Fruit fly (Drosophila melanogaster) whole organism, embryonic: ENCODE results near the gene Gr63a.

Source experiments
- Bdp1 ChIP-seq: fragments of 200-800 bp; sonication (Bioruptor generic); optimal IDR thresholded peaks from 3 replicates; lab custom pipeline; 2016; ENCODE audit warnings: missing biosample characterization, missing genetic modification characterization
- BtbVII ChIP-seq: fragments of 200-800 bp; sonication (Bioruptor generic); optimal IDR thresholded peaks from 3 replicates; lab custom pipeline; 2017; ENCODE audit warnings: missing biosample characterization, mild to moderate bottlenecking, missing genetic modification characterization
- CG10959 ChIP-seq: fragments of 200-800 bp; sonication (Bioruptor generic); IDR thresholded peaks from 2 replicates; pipeline ENCODE4 v1.3.6; 2022; ENCODE audit warnings: missing biosample characterization, missing genetic modification characterization
- CG12659 ChIP-seq: fragments of 200-800 bp; sonication (Bioruptor generic); optimal IDR thresholded peaks from 3 replicates; lab custom pipeline; 2017; ENCODE audit warnings: mild to moderate bottlenecking, missing biosample characterization, missing genetic modification reagents, missing genetic modification characterization
- CG13123 ChIP-seq: fragments of 200-800 bp; sonication (Bioruptor generic); optimal IDR thresholded peaks from 2 replicates; lab custom pipeline; 2016; ENCODE audit warnings: missing biosample characterization, missing genetic modification characterization
- CG14014 ChIP-seq: fragments of 200-800 bp; sonication (Bioruptor generic); IDR thresholded peaks from 2 replicates; pipeline ENCODE4 v1.3.6; 2022; ENCODE audit warnings: missing biosample characterization, missing genetic modification characterization
- CG15601 ChIP-seq: fragments of 200-800 bp; sonication (Bioruptor generic); optimal IDR thresholded peaks from 3 replicates; lab custom pipeline; 2019; ENCODE audit warnings: missing biosample characterization, mild to moderate bottlenecking, missing genetic modification characterization, moderate library complexity
- CG1647 ChIP-seq: fragments of 200-800 bp; sonication (Bioruptor generic); optimal IDR thresholded peaks from 3 replicates; lab custom pipeline; 2016; ENCODE audit warnings: missing biosample characterization, missing genetic modification characterization
- CG16779 ChIP-seq: fragments of 200-800 bp; sonication (Bioruptor generic); IDR thresholded peaks from 2 replicates; pipeline ENCODE4 v1.3.6; 2022; ENCODE audit warnings: missing biosample characterization, missing genetic modification characterization
- CG17359 ChIP-seq: fragments of 200-800 bp; sonication (Bioruptor generic); optimal IDR thresholded peaks from 3 replicates; lab custom pipeline; 2018; ENCODE audit warnings: missing biosample characterization, mild to moderate bottlenecking, missing genetic modification characterization, moderate library complexity
- CG17568 ChIP-seq: fragments of 200-800 bp; sonication (Bioruptor generic); optimal IDR thresholded peaks from 2 replicates; lab custom pipeline; 2018; ENCODE audit warnings: missing biosample characterization, mild to moderate bottlenecking, missing genetic modification characterization, moderate library complexity
- CG17912 ChIP-seq: fragments of 200-800 bp; sonication (Bioruptor generic); optimal IDR thresholded peaks from 2 replicates; lab custom pipeline; 2018; ENCODE audit warnings: missing biosample characterization, mild to moderate bottlenecking, missing genetic modification characterization
- CG18764 ChIP-seq: fragments of 200-800 bp; sonication (Bioruptor generic); optimal IDR thresholded peaks from 3 replicates; lab custom pipeline; 2016; ENCODE audit warnings: missing biosample characterization, missing genetic modification characterization
- CG2199 ChIP-seq: fragments of 200-800 bp; sonication (Bioruptor generic); IDR thresholded peaks from 3 replicates; pipeline ENCODE4 v1.3.6; 2022; ENCODE audit warnings: missing biosample characterization, missing genetic modification characterization
- CG31224 ChIP-seq: fragments of 200-800 bp; sonication (Bioruptor generic); IDR thresholded peaks from 2 replicates; pipeline ENCODE4 v1.3.6; 2022; ENCODE audit warnings: missing biosample characterization, missing genetic modification characterization
- CG31388 ChIP-seq: fragments of 200-800 bp; sonication (Bioruptor generic); optimal IDR thresholded peaks from 2 replicates; lab custom pipeline; 2016; ENCODE audit warnings: missing biosample characterization, missing genetic modification characterization
- CG34422 ChIP-seq: fragments of 200-800 bp; sonication (Bioruptor generic); IDR thresholded peaks from 3 replicates; pipeline ENCODE4 v1.3.6; 2022; ENCODE audit warnings: missing biosample characterization, missing genetic modification characterization
- CG42726 ChIP-seq: fragments of 200-800 bp; sonication (Bioruptor generic); IDR thresholded peaks from 2 replicates; pipeline ENCODE4 v1.3.6; 2022; ENCODE audit warnings: missing biosample characterization, missing genetic modification characterization; ENCODE audit not compliant: partially characterized antibody
- CG4820 ChIP-seq: fragments of 200-800 bp; sonication (Bioruptor generic); optimal IDR thresholded peaks from 3 replicates; lab custom pipeline; 2016; ENCODE audit warnings: missing biosample characterization, missing genetic modification characterization
- CG8281 ChIP-seq: fragments of 200-800 bp; sonication (Bioruptor generic); optimal IDR thresholded peaks from 2 replicates; lab custom pipeline; 2018; ENCODE audit warnings: missing biosample characterization, mild to moderate bottlenecking, missing genetic modification characterization, moderate library complexity
- CG8290 ChIP-seq, 3 experiments: fragments of 200-800 bp; sonication (Bioruptor generic); optimal IDR thresholded peaks; 2 replicates each; lab custom pipeline; 2016 to 2019; ENCODE audit warnings: missing biosample characterization in 3 of 3, missing genetic modification characterization in 3 of 3, mild to moderate bottlenecking in 2 of 3, moderate library complexity in 1 of 3
- CG8359 ChIP-seq: fragments of 200-800 bp; sonication (Bioruptor generic); optimal IDR thresholded peaks from 2 replicates; lab custom pipeline; 2017; ENCODE audit warnings: missing biosample characterization, mild to moderate bottlenecking, missing genetic modification characterization, borderline replicate concordance
- CG9876 ChIP-seq: fragments of 200-800 bp; sonication (Bioruptor generic); optimal IDR thresholded peaks from 2 replicates; lab custom pipeline; 2016; ENCODE audit warnings: missing biosample characterization, missing genetic modification characterization
- CG9932 ChIP-seq: fragments of 200-800 bp; sonication (Bioruptor generic); IDR thresholded peaks from 2 replicates; pipeline ENCODE4 v1.3.6; 2022; ENCODE audit warnings: missing biosample characterization, missing genetic modification characterization
- CoRest ChIP-seq: fragments of 200-800 bp; sonication (Bioruptor generic); optimal IDR thresholded peaks from 3 replicates; lab custom pipeline; 2018; ENCODE audit warnings: missing biosample characterization, mild to moderate bottlenecking, missing genetic modification characterization, moderate library complexity
- Dfd ChIP-seq, 2 experiments: fragments of >200 bp; optimal IDR thresholded peaks; 2 replicates each; lab custom pipeline; 2017; ENCODE audit warnings: missing biosample characterization in 2 of 2, missing genetic modification characterization in 2 of 2
- Fer2 ChIP-seq: fragments of 200-800 bp; sonication (Bioruptor generic); optimal IDR thresholded peaks from 2 replicates; lab custom pipeline; 2018; ENCODE audit warnings: missing biosample characterization, mild to moderate bottlenecking, missing genetic modification characterization, moderate library complexity
- Gsc ChIP-seq: fragments of 200-800 bp; sonication (Bioruptor generic); IDR thresholded peaks from 2 replicates; pipeline ENCODE4 v1.3.6; 2022; ENCODE audit warnings: missing biosample characterization, missing genetic modification characterization
- HLH4C ChIP-seq: fragments of 200-800 bp; sonication (Bioruptor generic); IDR thresholded peaks from 3 replicates; pipeline ENCODE4 v1.3.6; 2022; ENCODE audit warnings: missing biosample characterization, missing genetic modification characterization; ENCODE audit not compliant: partially characterized antibody
- HLHmδ ChIP-seq: fragments of 200-800 bp; sonication (Bioruptor generic); optimal IDR thresholded peaks from 2 replicates; lab custom pipeline; 2018; ENCODE audit warnings: missing biosample characterization, mild to moderate bottlenecking, missing genetic modification characterization, moderate library complexity
- Hand ChIP-seq: fragments of 200-800 bp; sonication (Bioruptor generic); optimal IDR thresholded peaks from 2 replicates; lab custom pipeline; 2017; ENCODE audit warnings: mild to moderate bottlenecking, missing biosample characterization, missing genetic modification reagents, missing genetic modification characterization
- HmgZ ChIP-seq: fragments of 200-800 bp; sonication (Bioruptor generic); optimal IDR thresholded peaks from 2 replicates; lab custom pipeline; 2018; ENCODE audit warnings: missing biosample characterization, mild to moderate bottlenecking, missing genetic modification characterization
- Hr3 ChIP-seq: fragments of 200-800 bp; sonication (Bioruptor generic); optimal IDR thresholded peaks from 3 replicates; lab custom pipeline; 2016; ENCODE audit warnings: missing biosample characterization, missing genetic modification characterization
- Pdp1 ChIP-seq, 2 experiments: fragments of 200-800 bp; sonication (Bioruptor generic); optimal IDR thresholded peaks; 3 replicates each; lab custom pipeline; 2016; ENCODE audit warnings: missing biosample characterization in 2 of 2, missing genetic modification characterization in 2 of 2, mild to moderate bottlenecking in 1 of 2, moderate library complexity in 1 of 2
- Rfx ChIP-seq: fragments of 200-800 bp; sonication (Bioruptor generic); IDR thresholded peaks from 2 replicates; pipeline ENCODE4 v1.3.6; 2022; ENCODE audit warnings: missing biosample characterization, missing genetic modification characterization
- bsh ChIP-seq, 2 experiments: fragments of 200-800 bp; sonication (Bioruptor generic); optimal IDR thresholded peaks; 2 replicates each; lab custom pipeline; 2017 to 2018; ENCODE audit warnings: mild to moderate bottlenecking in 2 of 2, missing biosample characterization in 2 of 2, missing genetic modification characterization in 2 of 2, moderate library complexity in 1 of 2
- fd3F ChIP-seq: fragments of 200-800 bp; sonication (Bioruptor generic); optimal IDR thresholded peaks from 2 replicates; lab custom pipeline; 2018; ENCODE audit warnings: missing biosample characterization, mild to moderate bottlenecking, missing genetic modification characterization, moderate library complexity
- fu2 ChIP-seq: fragments of 200-800 bp; sonication (Bioruptor generic); optimal IDR thresholded peaks from 2 replicates; lab custom pipeline; 2016; ENCODE audit warnings: missing biosample characterization, missing genetic modification characterization
- gce ChIP-seq: fragments of 200-800 bp; sonication (Bioruptor generic); IDR thresholded peaks from 3 replicates; pipeline ENCODE4 v1.3.6; 2022; ENCODE audit warnings: missing biosample characterization, missing genetic modification characterization
- klu ChIP-seq: fragments of 200-800 bp; sonication (Bioruptor generic); IDR thresholded peaks from 2 replicates; pipeline ENCODE4 v1.3.6; 2022; ENCODE audit warnings: missing biosample characterization, missing genetic modification characterization
- lov ChIP-seq, 2 experiments: fragments of 200-800 bp in 1 of 2; fragments of >200 bp in 1 of 2; sonication (Bioruptor generic) in 1 of 2; IDR thresholded peaks in 1 of 2; optimal IDR thresholded peaks in 1 of 2; 2 replicates in 1 of 2; 3 replicates in 1 of 2; pipeline versions ENCODE4 v1.3.6 to Lab custom; 2017 to 2022; ENCODE audit warnings: missing biosample characterization in 1 of 2, missing genetic modification characterization in 1 of 2
- maf-S ChIP-seq: fragments of 200-800 bp; sonication (Bioruptor generic); optimal IDR thresholded peaks from 2 replicates; lab custom pipeline; 2016; ENCODE audit warnings: missing biosample characterization, missing genetic modification characterization
- psq ChIP-seq: fragments of 200-800 bp; sonication (Bioruptor generic); optimal IDR thresholded peaks from 2 replicates; lab custom pipeline; 2017; ENCODE audit warnings: missing biosample characterization, missing genetic modification characterization
- pum ChIP-seq: fragments of 200-800 bp; sonication (Bioruptor generic); optimal IDR thresholded peaks from 2 replicates; lab custom pipeline; 2016; ENCODE audit warnings: missing biosample characterization, missing genetic modification characterization
- pzg ChIP-seq: fragments of 200-800 bp; sonication (Bioruptor generic); optimal IDR thresholded peaks from 3 replicates; lab custom pipeline; 2018; ENCODE audit warnings: missing biosample characterization, mild to moderate bottlenecking, missing genetic modification characterization, moderate library complexity
- rib ChIP-seq: fragments of 200-800 bp; sonication (Bioruptor generic); IDR thresholded peaks from 2 replicates; pipeline ENCODE4 v1.3.6; 2022; ENCODE audit warnings: missing biosample characterization, missing genetic modification characterization
- schlank ChIP-seq: fragments of 200-800 bp; sonication (Bioruptor generic); optimal IDR thresholded peaks from 2 replicates; lab custom pipeline; 2018; ENCODE audit warnings: missing biosample characterization, mild to moderate bottlenecking, missing genetic modification characterization
- sens ChIP-seq: fragments of 200-800 bp; sonication (Bioruptor generic); peaks from one replicate; lab custom pipeline; 2016; ENCODE audit warnings: missing biosample characterization, missing genetic modification characterization
- seq ChIP-seq: fragments of 200-800 bp; sonication (Bioruptor generic); IDR thresholded peaks from 2 replicates; pipeline ENCODE4 v1.3.6; 2022; ENCODE audit warnings: missing biosample characterization, missing genetic modification characterization
- tio ChIP-seq: fragments of 200-800 bp; sonication (Bioruptor generic); optimal IDR thresholded peaks from 2 replicates; lab custom pipeline; 2017; ENCODE audit warnings: missing biosample characterization, missing genetic modification characterization, inconsistent platforms
- yki ChIP-seq: fragments of >200 bp; optimal IDR thresholded peaks from 3 replicates; lab custom pipeline; 2018

The Gr63a gene

DNA sequence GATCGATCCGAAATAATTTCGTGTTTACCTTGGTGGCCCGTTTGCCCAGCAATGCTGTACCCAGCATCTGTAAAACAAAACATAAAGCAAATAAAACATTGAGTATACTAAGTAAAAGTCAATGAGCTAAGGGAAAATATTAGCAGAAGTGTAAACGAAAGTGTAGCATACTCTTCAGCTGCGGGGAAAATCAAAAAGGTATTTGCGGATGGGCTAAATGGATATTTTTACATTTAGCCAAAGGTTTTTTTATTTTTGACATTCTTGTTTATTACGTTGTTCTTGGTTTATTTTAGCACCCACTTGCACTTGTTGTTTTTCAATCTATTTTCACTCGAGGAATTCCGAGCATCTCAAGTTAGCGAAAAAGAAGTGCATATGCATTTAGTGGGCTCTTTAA is 34.5 kb upstream of the Gr63a start (continued):
- TF ChIP-seq maf-S (GFP tag; lab: Kevin White, UChicago) (no peak), CG31388 (GFP tag; lab: Kevin White, UChicago) (no peak), psq (GFP tag; lab: Kevin White, UChicago) (no peak), schlank (no peak), Hr3 (GFP tag; lab: Kevin White, UChicago) (no peak), CG8290 (GFP tag; optimal IDR thresholded peaks at IDR 0.05; lab: Kevin White, UChicago) (no peak), CG8290 (tag; optimal IDR thresholded peaks at IDR 0.05; lab: Kevin White, UChicago) (no peak), Bdp1 (no peak), CG17359 (tag; lab: Kevin White, UChicago) (peak; percentile 2), HLH4C (GFP tag; lab: Robert Waterston, UW) (0 out of 3 replicates have a peak, but pooled peaks have one; percentile 33), CG2199 (GFP tag; lab: Robert Waterston, UW) (peak; percentile 79; the same call in 1 of the 3 replicates), HmgZ (tag; lab: Kevin White, UChicago) (no peak), Fer2 (tag; lab: Kevin White, UChicago) (no peak), CG12659 (GFP tag; lab: Kevin White, UChicago) (peak; percentile 26), rib (GFP tag; lab: Robert Waterston, UW) (no peak), CG1647 (GFP tag; lab: Kevin White, UChicago) (no peak), fu2 (GFP tag; lab: Kevin White, UChicago) (no peak), tio (GFP tag; lab: Kevin White, UChicago) (peak; percentile 37), CG34422 (GFP tag; lab: Robert Waterston, UW) (no peak), CG8359 (GFP tag; lab: Kevin White, UChicago) (no peak), CoRest (tag; lab: Kevin White, UChicago) (no peak), klu (GFP tag; lab: Robert Waterston, UW) (no peak), seq (GFP tag; lab: Robert Waterston, UW) (no peak), BtbVII (GFP tag; lab: Kevin White, UChicago) (peak; percentile 29), Gsc (GFP tag; lab: Robert Waterston, UW) (no peak), CG16779 (GFP tag; lab: Robert Waterston, UW) (no peak), Pdp1 (GFP tag; optimal IDR thresholded peaks at IDR 0.05; lab: Kevin White, UChicago) (no peak), CG4820 (GFP tag; lab: Kevin White, UChicago) (no peak), lov (optimal IDR thresholded peaks at IDR 0.05; lab: Kevin White, UChicago) (no peak), lov (GFP tag; IDR thresholded peaks at IDR 0.05; lab: Robert Waterston, UW) (no peak), CG14014 (GFP tag; lab: Robert Waterston, UW) (no peak), CG17912 (no peak), CG17568 (GFP tag; lab: Kevin White, UChicago) (peak; percentile 16), CG10959 (GFP tag; lab: Robert Waterston, UW) (no peak), Hand (GFP tag; lab: Kevin White, UChicago) (no peak), pzg (GFP tag; lab: Kevin White, UChicago) (no peak), CG8281 (tag; lab: Kevin White, UChicago) (no peak), CG42726 (GFP tag; lab: Robert Waterston, UW) (no peak), CG9876 (GFP tag; lab: Kevin White, UChicago) (no peak), HLHmδ (no peak), Dfd (GFP tag; optimal IDR thresholded peaks at IDR 0.05; lab: Kevin White, UChicago) (no peak), gce (GFP tag; lab: Robert Waterston, UW) (no peak), CG15601 (tag; lab: Kevin White, UChicago) (no peak), bsh (GFP tag; optimal IDR thresholded peaks at IDR 0.05; lab: Kevin White, UChicago) (peak in 1 of 2 experiments; percentile 18), yki (lab: Kevin White, UChicago) (no peak), Rfx (no peak), CG13123 (GFP tag; lab: Kevin White, UChicago) (no peak), sens (GFP tag; lab: Kevin White, UChicago) (peak; percentile 84), pum (no peak), CG31224 (GFP tag; lab: Robert Waterston, UW) (no peak), CG18764 (no peak), fd3F (no peak), CG9932 (no peak)
